Fruit fly (Drosophila melanogaster) whole organism, wandering third instar larva: ENCODE results near the gene Dhc62B.

Source experiments
- Abd-B ChIP-seq: fragments of >200 bp; optimal IDR thresholded peaks from 2 replicates; lab custom pipeline; 2017; ENCODE audit warnings: missing biosample characterization, missing genetic modification characterization
- CG32264 ChIP-seq: fragments of 200-800 bp; sonication (Bioruptor generic); optimal IDR thresholded peaks from 2 replicates; lab custom pipeline; 2016; ENCODE audit warnings: missing biosample characterization, missing genetic modification characterization
- Dif ChIP-seq: fragments of 200-275, 200-300 bp; sonication (Bioruptor generic); optimal IDR thresholded peaks from 2 replicates; lab custom pipeline; 2018; ENCODE audit warnings: missing biosample characterization, missing genetic modification characterization; ENCODE audit not compliant: partially characterized antibody
- HLH106 ChIP-seq: fragments of 200-800 bp; optimal IDR thresholded peaks from 3 replicates; lab custom pipeline; 2019; ENCODE audit warnings: missing biosample characterization, mild to moderate bottlenecking, missing genetic modification characterization, moderate library complexity
- Hnf4 ChIP-seq: fragments of 200-800 bp; sonication (Bioruptor generic); optimal IDR thresholded peaks from 2 replicates; lab custom pipeline; 2016; ENCODE audit warnings: missing biosample characterization, mild to moderate bottlenecking, missing genetic modification characterization
- Hr78 ChIP-seq: fragments of >200 bp; optimal IDR thresholded peaks from 2 replicates; lab custom pipeline; 2017; ENCODE audit warnings: missing biosample characterization, missing genetic modification characterization
- Jra ChIP-seq: sonication (Bioruptor generic); optimal IDR thresholded peaks from 2 replicates; lab custom pipeline; 2016; ENCODE audit warnings: missing biosample characterization, missing genetic modification characterization
- Myc ChIP-seq: fragments of >200 bp; optimal IDR thresholded peaks from 2 replicates; lab custom pipeline; 2017
- OdsH ChIP-seq: fragments of 200-800 bp; sonication (Bioruptor generic); optimal IDR thresholded peaks from 2 replicates; lab custom pipeline; 2016; ENCODE audit warnings: missing biosample characterization, mild to moderate bottlenecking, missing genetic modification characterization
- Rel ChIP-seq, 2 experiments: fragments of 200-800 bp; sonication (Bioruptor generic) in 1 of 2; optimal IDR thresholded peaks; 2 replicates in 1 of 2; 3 replicates in 1 of 2; lab custom pipeline; 2016 to 2019; ENCODE audit warnings: mild to moderate bottlenecking in 2 of 2, missing biosample characterization in 2 of 2, missing genetic modification characterization in 2 of 2, moderate library complexity in 1 of 2
- Sp1 ChIP-seq: fragments of 200-800 bp; sonication (Bioruptor generic); optimal IDR thresholded peaks from 3 replicates; lab custom pipeline; 2019; ENCODE audit warnings: missing biosample characterization, mild to moderate bottlenecking, missing genetic modification characterization, moderate library complexity
- Vsx2 ChIP-seq: fragments of 200-300, 225-300 bp; sonication (Bioruptor generic); optimal IDR thresholded peaks from 2 replicates; lab custom pipeline; 2018; ENCODE audit warnings: missing biosample characterization, missing genetic modification characterization; ENCODE audit not compliant: partially characterized antibody
- br ChIP-seq: fragments of 200-800 bp; sonication (Bioruptor generic); optimal IDR thresholded peaks from 2 replicates; lab custom pipeline; 2016; ENCODE audit warnings: missing biosample characterization, missing genetic modification characterization
- brk ChIP-seq: fragments of 200-800 bp; sonication (Bioruptor generic); optimal IDR thresholded peaks from 2 replicates; lab custom pipeline; 2016; ENCODE audit warnings: missing biosample characterization, mild to moderate bottlenecking, missing genetic modification characterization
- dl ChIP-seq, 2 experiments: fragments of 175-275, 200-275 bp in 1 of 2; fragments of 200-275 bp in 1 of 2; sonication (Bioruptor generic); optimal IDR thresholded peaks; lab custom pipeline; 2018; ENCODE audit warnings: mild to moderate bottlenecking in 2 of 2, missing biosample characterization in 2 of 2, missing genetic modification characterization in 2 of 2, moderate library complexity in 2 of 2; ENCODE audit not compliant: partially characterized antibody in 2 of 2, insufficient read depth in 1 of 2
- dmrt93B ChIP-seq: fragments of 200-800 bp; sonication (Bioruptor generic); optimal IDR thresholded peaks from 2 replicates; lab custom pipeline; 2018; ENCODE audit warnings: missing biosample characterization, mild to moderate bottlenecking, missing genetic modification characterization
- dsf ChIP-seq: sonication (Bioruptor generic); optimal IDR thresholded peaks from 2 replicates; lab custom pipeline; 2016; ENCODE audit warnings: missing biosample characterization, missing genetic modification characterization, borderline replicate concordance
- ey ChIP-seq: fragments of 200-800 bp; sonication (Bioruptor generic); optimal IDR thresholded peaks from 2 replicates; lab custom pipeline; 2016; ENCODE audit warnings: missing biosample characterization, missing genetic modification characterization
- foxo ChIP-seq, 2 experiments: fragments of 200-800 bp; sonication (Bioruptor generic); optimal IDR thresholded peaks; 2 replicates in 1 of 2; 3 replicates in 1 of 2; lab custom pipeline; 2016 to 2017; ENCODE audit warnings: missing biosample characterization in 2 of 2, missing genetic modification characterization in 2 of 2
- fru ChIP-seq: fragments of 200-800 bp; sonication (Bioruptor generic); optimal IDR thresholded peaks from 3 replicates; lab custom pipeline; 2016; ENCODE audit warnings: missing biosample characterization, mild to moderate bottlenecking, missing genetic modification characterization
- h ChIP-seq: fragments of 200-800 bp; sonication (Bioruptor generic); optimal IDR thresholded peaks from 3 replicates; lab custom pipeline; 2016; ENCODE audit warnings: missing biosample characterization, mild to moderate bottlenecking, missing genetic modification characterization
- jim ChIP-seq: fragments of 175-275, 200-325 bp; sonication (Bioruptor generic); optimal IDR thresholded peaks from 2 replicates; lab custom pipeline; 2016; ENCODE audit warnings: missing biosample characterization, mild to moderate bottlenecking, missing genetic modification characterization
- pan ChIP-seq: fragments of >200 bp; optimal IDR thresholded peaks from 2 replicates; lab custom pipeline; 2017
- psq ChIP-seq: fragments of 200-800 bp; sonication (Bioruptor generic); optimal IDR thresholded peaks from 3 replicates; lab custom pipeline; 2017; ENCODE audit warnings: missing biosample characterization, mild to moderate bottlenecking, missing genetic modification characterization, moderate library complexity
- rgr ChIP-seq: fragments of 200-800 bp; sonication (Bioruptor generic); optimal IDR thresholded peaks from 3 replicates; lab custom pipeline; 2016; ENCODE audit warnings: missing biosample characterization, mild to moderate bottlenecking, missing genetic modification characterization
- sage ChIP-seq: fragments of 200-800 bp; sonication (Bioruptor generic); optimal IDR thresholded peaks from 2 replicates; lab custom pipeline; 2016; ENCODE audit warnings: missing biosample characterization, mild to moderate bottlenecking, missing genetic modification characterization
- sv ChIP-seq: fragments of 200-800 bp; sonication (Bioruptor generic); optimal IDR thresholded peaks from 3 replicates; lab custom pipeline; 2016; ENCODE audit warnings: missing biosample characterization, missing genetic modification characterization
- tai ChIP-seq: sonication (Bioruptor generic); optimal IDR thresholded peaks from 2 replicates; lab custom pipeline; 2016; ENCODE audit warnings: missing biosample characterization, missing genetic modification characterization
- woc ChIP-seq: sonication (Bioruptor generic); optimal IDR thresholded peaks from 2 replicates; lab custom pipeline; 2016; ENCODE audit warnings: missing biosample characterization, mild to moderate bottlenecking, missing genetic modification characterization

The Dhc62B gene

DNA sequence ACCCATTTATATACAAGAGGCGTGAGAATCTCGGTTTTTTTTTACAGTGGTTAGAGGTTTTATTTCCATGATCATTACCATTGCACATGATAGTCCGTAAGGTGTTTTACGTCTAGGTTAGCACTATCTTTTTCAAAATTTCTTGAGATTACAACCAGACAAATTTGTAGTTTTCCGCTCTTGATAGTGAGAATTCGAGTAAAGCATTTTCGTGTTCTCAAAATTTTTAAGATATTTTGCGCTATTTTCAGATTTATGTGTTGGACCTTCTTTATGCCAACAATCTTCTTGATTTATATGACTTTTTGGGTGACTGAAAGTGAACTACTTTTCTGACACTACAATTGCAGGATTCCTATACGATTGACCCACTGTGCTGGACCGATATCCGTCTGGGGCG is 30.5 kb downstream of the Dhc62B start (continued):
- TF ChIP-seq br: no peak
- TF ChIP-seq Jra (GFP tag; lab: Kevin White, UChicago): no peak
- TF ChIP-seq CG32264: peak; percentile 25
- TF ChIP-seq sage (GFP tag; lab: Kevin White, UChicago): no peak
- no peak for TF ChIP-seq dl (GFP tag; optimal IDR thresholded peaks at IDR 0.05; lab: Kevin White, UChicago; ENCODE audit: insufficient read depth in 1 of 2, partially characterized antibody in 2 of 2)
- TF ChIP-seq tai (GFP tag; lab: Kevin White, UChicago): no peak
- no peak for TF ChIP-seq sv

dm6 chr3L:1740129-1740975 is 31.2 kb downstream of the Dhc62B start:
- TF ChIP-seq foxo (GFP tag; optimal IDR thresholded peaks at IDR 0.05; lab: Kevin White, UChicago) (peak in 1 of 2 experiments; percentile 72), br (peak; percentile 71), dmrt93B (GFP tag; lab: Kevin White, UChicago) (no peak), OdsH (GFP tag; lab: Kevin White, UChicago) (peak; percentile 74), brk (GFP tag; lab: Kevin White, UChicago) (no peak), psq (GFP tag; lab: Kevin White, UChicago) (peak; percentile 25), Hnf4 (GFP tag; lab: Kevin White, UChicago) (peak; percentile 28), Jra (GFP tag; lab: Kevin White, UChicago) (no peak), Myc (lab: Kevin White, UChicago) (no peak), rgr (GFP tag; lab: Kevin White, UChicago) (peak; percentile 70), pan (lab: Kevin White, UChicago) (no peak), h (GFP tag; lab: Kevin White, UChicago) (peak; percentile 82), fru (GFP tag; lab: Kevin White, UChicago) (peak; percentile 42), Sp1 (peak; percentile 43), dsf (no peak), Abd-B (GFP tag; lab: Kevin White, UChicago) (no peak), sv (peak; percentile 43), woc (GFP tag; lab: Kevin White, UChicago) (peak; percentile 40), HLH106 (tag; lab: Kevin White, UChicago) (peak; percentile 69), Dif (GFP tag; lab: Kevin White, UChicago) (no peak), jim (GFP tag; lab: Kevin White, UChicago) (no peak), ey (GFP tag; lab: Kevin White, UChicago) (peak; percentile 82)

- TF ChIP-seq woc (GFP tag; lab: Kevin White, UChicago): no peak
- no peak for TF ChIP-seq Dif (GFP tag; lab: Kevin White, UChicago)
- no peak for TF ChIP-seq Rel (GFP tag; optimal IDR thresholded peaks at IDR 0.05; lab: Kevin White, UChicago)
- TF ChIP-seq Rel (tag; optimal IDR thresholded peaks at IDR 0.05; lab: Kevin White, UChicago): no peak
- TF ChIP-seq Hr78 (GFP tag; lab: Kevin White, UChicago): no peak
- TF ChIP-seq sv: no peak
- TF ChIP-seq Vsx2 (GFP tag; lab: Kevin White, UChicago): no peak
- no peak for TF ChIP-seq HLH106 (tag; lab: Kevin White, UChicago)
- TF ChIP-seq sage (GFP tag; lab: Kevin White, UChicago): no peak
- TF ChIP-seq foxo (GFP tag; optimal IDR thresholded peaks at IDR 0.05; lab: Kevin White, UChicago): no peak
Measured at dm6 chr3L:1739522-1740128, 31.9 kb downstream of the Dhc62B start.

DNA sequence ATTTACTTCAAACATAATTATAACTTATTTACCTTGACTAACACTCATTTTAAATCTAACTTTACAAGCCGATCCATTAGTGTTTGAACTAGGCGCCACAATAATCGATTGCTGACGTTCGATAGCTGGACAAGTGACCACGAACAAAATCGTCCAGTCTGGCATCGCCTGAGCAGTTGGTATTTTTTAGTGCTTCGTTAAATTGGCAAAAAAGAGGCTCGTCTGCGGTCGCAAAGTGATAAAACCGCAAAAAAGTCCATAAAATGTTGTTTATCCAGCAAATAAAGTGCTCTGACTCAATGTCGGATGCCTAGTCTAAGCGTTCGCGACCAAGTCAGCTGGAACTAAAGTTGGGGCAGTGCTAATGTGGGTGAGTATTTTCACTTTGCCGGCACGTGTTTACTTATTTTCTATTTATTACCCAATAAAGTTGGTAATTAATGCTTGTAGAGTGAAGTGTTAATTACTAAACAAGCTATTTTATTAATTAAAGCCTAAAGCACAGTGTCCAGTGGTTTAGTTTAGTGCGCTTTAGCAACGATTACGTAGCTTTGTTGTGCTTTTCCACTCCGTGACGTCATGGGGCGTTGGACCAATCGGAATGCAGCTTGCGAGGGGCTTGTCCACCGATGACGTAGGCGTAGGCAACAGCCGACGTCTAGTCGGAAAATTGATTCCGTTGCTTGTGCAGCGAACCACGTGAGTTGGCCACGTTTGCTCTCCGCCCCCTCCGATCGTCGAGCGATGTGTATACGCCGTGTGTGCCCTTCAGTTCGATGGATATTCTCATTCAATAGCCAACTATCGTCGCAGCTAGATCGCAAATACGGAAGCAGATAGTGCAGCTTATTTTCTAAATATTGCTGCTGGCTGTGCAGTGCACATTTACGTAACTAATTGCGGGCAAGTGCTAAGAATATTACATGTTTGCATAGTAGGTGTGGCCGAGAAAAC is 32.9 kb downstream of the Dhc62B start, which contains the start of gene Gk2:
TSS of gene Gk2 (plus strand) at position 33 of the 954 bp plus-strand sequence.
- TF ChIP-seq Hr78 (GFP tag; lab: Kevin White, UChicago) (no peak), Myc (lab: Kevin White, UChicago) (peak; percentile 19), Hnf4 (GFP tag; lab: Kevin White, UChicago) (peak; percentile 2), dsf (no peak)
